Worm (Caenorhabditis elegans) whole organism, L1 larva: ENCODE results near the gene Y70G10A.4.

ENCODE experiments used
- ceh-88 ChIP-seq: fragments of 200-800 bp; sonication (Bioruptor generic); IDR thresholded peaks from 2 replicates; pipeline ENCODE4 v1.3.6; 2022; ENCODE audit warnings: missing genetic modification characterization, missing compliant biosample characterization
- fkh-10 ChIP-seq: sonication (generic microtip); optimal IDR thresholded peaks from 2 replicates; lab custom pipeline; 2017; ENCODE audit warnings: missing biosample characterization, missing genetic modification reagents, missing genetic modification characterization
- nhr-77 ChIP-seq: fragments of 150-350 bp; optimal IDR thresholded peaks from 2 replicates; lab custom pipeline; 2014; ENCODE audit warnings: missing biosample characterization, missing genetic modification characterization
- sox-4 ChIP-seq: sonication (generic microtip); optimal IDR thresholded peaks from 2 replicates; lab custom pipeline; 2016; ENCODE audit warnings: missing genetic modification characterization, missing compliant biosample characterization
- unc-86 ChIP-seq: sonication (generic microtip); optimal IDR thresholded peaks from 2 replicates; lab custom pipeline; 2016; ENCODE audit warnings: missing genetic modification characterization, missing compliant biosample characterization

ce11 chrIII:10199052-10199451 lies 22.9 kb upstream of the Y70G10A.4 start, which contains the start of gene T20G5.8:
- TF ChIP-seq ceh-88 (GFP tag; lab: Robert Waterston, UW) (no peak), fkh-10 (no peak), nhr-77 (tag; lab: Kevin White, UChicago) (no peak), unc-86 (tag; lab: Kevin White, UChicago) (no peak), sox-4 (tag; lab: Kevin White, UChicago) (no peak)
